Worm (Caenorhabditis elegans): ENCODE data around the gene sre-54.

DNA sequence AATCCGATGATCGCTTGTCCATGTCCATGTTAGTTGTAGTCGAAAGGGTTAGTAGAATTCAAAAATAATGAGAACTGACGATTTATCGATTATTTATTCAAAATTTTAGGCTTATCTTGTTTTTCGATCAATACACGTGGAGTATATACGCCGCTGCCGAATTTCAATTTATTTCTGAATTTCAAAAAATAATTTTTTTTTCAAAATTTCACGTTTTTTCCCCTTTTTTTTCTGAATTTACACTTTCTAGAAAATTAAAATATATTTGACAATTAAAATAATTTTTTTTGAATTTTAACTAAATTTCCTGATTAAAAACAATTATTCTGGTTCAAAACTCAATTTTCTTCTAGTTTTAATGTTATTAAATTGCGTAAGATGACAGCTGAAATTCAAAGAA, 30.4 kb upstream of the sre-54 start, which contains the start of gene C50E10.1:
- TF ChIP-seq ama-1 (optimal IDR thresholded peaks at IDR 0.05) (no peak), F13C5.2 (tag; optimal IDR thresholded peaks at IDR 0.05) (no peak), tra-4 (tag; optimal IDR thresholded peaks at IDR 0.05) (no peak), tbx-37 (GFP tag; conservative IDR thresholded peaks at IDR 0.05) (no peak), scrt-1 (GFP tag; IDR thresholded peaks at IDR 0.05) (no peak)

Measured in whole organism, early embryonic.